Worm (Caenorhabditis elegans): ENCODE measurements around the gene abu-10.
A peak's percentile ranks its signal among the peaks of the same experiment; 100 is the strongest.

abu-10 gene

ce11 chrX:3756238-3756637 lies 41.7 kb upstream of the abu-10 start:
- no peak for TF ChIP-seq nhr-77 (tag; optimal IDR thresholded peaks at IDR 0.05)
- no peak for TF ChIP-seq lin-14 (GFP tag; optimal IDR thresholded peaks at IDR 0.05)
- TF ChIP-seq nhr-90 (tag; optimal IDR thresholded peaks at IDR 0.05; ENCODE audit: poor library complexity), result no peak
- TF ChIP-seq fkh-4 (tag; optimal IDR thresholded peaks at IDR 0.05; ENCODE audit: borderline replicate concordance), result no peak
- peak; percentile 31 for TF ChIP-seq rnt-1 (tag; optimal IDR thresholded peaks at IDR 0.05)
- TF ChIP-seq irx-1 (tag; optimal IDR thresholded peaks at IDR 0.05), result no peak
- no peak for TF ChIP-seq efl-1 (optimal IDR thresholded peaks at IDR 0.05)
- TF ChIP-seq efl-1 (GFP tag; optimal IDR thresholded peaks at IDR 0.05 in 1 of 2), result no peak
- TF ChIP-seq nhr-12 (tag; optimal IDR thresholded peaks at IDR 0.05), result no peak
- no peak for TF ChIP-seq mdl-1 (tag; optimal IDR thresholded peaks at IDR 0.05)
- TF ChIP-seq ces-1 (GFP tag; optimal IDR thresholded peaks at IDR 0.05), result no peak
- no peak for TF ChIP-seq vab-15 (tag; optimal IDR thresholded peaks at IDR 0.05)
- TF ChIP-seq snu-23 (GFP tag; optimal IDR thresholded peaks at IDR 0.05), result no peak
- no peak for TF ChIP-seq lin-13 (GFP tag; optimal IDR thresholded peaks at IDR 0.05)
- no peak for TF ChIP-seq unc-86 (tag; optimal IDR thresholded peaks at IDR 0.05)
- TF ChIP-seq elt-3 (tag; optimal IDR thresholded peaks at IDR 0.05), result peak; percentile 4 to 94 (median 63)
- no peak for TF ChIP-seq sptf-1 (tag; optimal IDR thresholded peaks at IDR 0.05)

- TF ChIP-seq egl-13 (tag; optimal IDR thresholded peaks at IDR 0.05), result no peak
- no peak for TF ChIP-seq Y116A8C.19 (tag; optimal IDR thresholded peaks at IDR 0.05; ENCODE audit: borderline replicate concordance)
- no peak for TF ChIP-seq elt-3 (tag; optimal IDR thresholded peaks at IDR 0.05)
- TF ChIP-seq sox-4 (tag; optimal IDR thresholded peaks at IDR 0.05), result no peak
- TF ChIP-seq nhr-71 (tag; optimal IDR thresholded peaks at IDR 0.05), result no peak
- no peak for TF ChIP-seq jun-1 (tag; optimal IDR thresholded peaks at IDR 0.05)
- no peak for TF ChIP-seq egl-27 (tag; optimal IDR thresholded peaks at IDR 0.05)
- TF ChIP-seq elt-2 (tag; optimal IDR thresholded peaks at IDR 0.05), result no peak
- no peak for TF ChIP-seq unc-30 (tag; optimal IDR thresholded peaks at IDR 0.05)
- TF ChIP-seq dpl-1 (GFP tag; optimal IDR thresholded peaks at IDR 0.05), result no peak
- no peak for TF ChIP-seq zip-4 (GFP tag; optimal IDR thresholded peaks at IDR 0.05)
- no peak for TF ChIP-seq unc-98 (GFP tag; IDR thresholded peaks at IDR 0.05)
- TF ChIP-seq C16A3.4 (tag; optimal IDR thresholded peaks at IDR 0.05), result no peak
- no peak for TF ChIP-seq nhr-85 (tag)
- no peak for TF ChIP-seq fkh-8 (tag; optimal IDR thresholded peaks at IDR 0.05)
- no peak for TF ChIP-seq nhr-76 (tag; optimal IDR thresholded peaks at IDR 0.05)
- TF ChIP-seq ceh-88 (GFP tag; IDR thresholded peaks at IDR 0.05), result no peak
Measured at ce11 chrX:3758399-3758798, 39.6 kb upstream of the abu-10 start, which contains the start of gene T14G12.12. T14G12.12 (minus strand) TSS chrX:3758499.

DNA sequence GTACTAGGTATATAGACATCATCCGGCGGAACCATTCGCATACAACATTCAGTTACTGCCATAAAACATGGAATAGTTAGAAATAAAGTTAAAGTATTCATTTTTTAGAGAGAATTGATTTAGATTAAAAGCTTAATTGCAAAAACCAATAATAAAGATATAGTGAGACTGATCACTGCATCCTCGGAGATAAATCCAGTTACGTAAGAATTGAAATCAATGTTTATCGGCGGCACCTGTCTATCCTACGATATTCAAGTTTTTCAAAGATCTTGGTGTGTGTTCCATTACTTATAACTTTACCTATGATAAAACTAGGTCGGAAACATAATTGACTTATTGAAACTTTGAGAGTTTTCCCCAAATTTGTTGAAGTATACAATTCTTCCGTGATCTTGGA lies 38.6 kb upstream of the abu-10 start, which contains the start of gene T14G12.6:
T14G12.6 (minus strand) TSS at position 101 of the 400 bp plus-strand sequence.
- TF ChIP-seq swsn-7 (tag; optimal IDR thresholded peaks at IDR 0.05) (no peak), aly-2 (tag; optimal IDR thresholded peaks at IDR 0.05) (no peak), lsy-2 (tag; optimal IDR thresholded peaks at IDR 0.05) (no peak), ets-5 (GFP tag; IDR thresholded peaks at IDR 0.05) (no peak), ces-1 (GFP tag; optimal IDR thresholded peaks at IDR 0.05) (no peak), lir-3 (tag; optimal IDR thresholded peaks at IDR 0.05; ENCODE audit: poor library complexity) (no peak), ztf-4 (tag; optimal IDR thresholded peaks at IDR 0.05) (no peak), skn-1 (tag; optimal IDR thresholded peaks at IDR 0.05) (no peak), snu-23 (GFP tag; optimal IDR thresholded peaks at IDR 0.05) (no peak), F16B12.6 (tag; optimal IDR thresholded peaks at IDR 0.05) (no peak), lin-15B (tag; optimal IDR thresholded peaks at IDR 0.05) (no peak), unc-86 (tag; optimal IDR thresholded peaks at IDR 0.05) (no peak), tbx-2 (tag; optimal IDR thresholded peaks at IDR 0.05) (no peak), alr-1 (tag; optimal IDR thresholded peaks at IDR 0.05; ENCODE audit: borderline replicate concordance) (no peak), C04F5.9 (tag; optimal IDR thresholded peaks at IDR 0.05) (no peak), isw-1 (GFP tag; IDR thresholded peaks at IDR 0.05) (no peak), unc-30 (tag; optimal IDR thresholded peaks at IDR 0.05) (no peak), hpl-2 (GFP tag; optimal IDR thresholded peaks at IDR 0.05) (no peak), unc-62 (GFP tag; optimal IDR thresholded peaks at IDR 0.05) (no peak), lin-14 (GFP tag; optimal IDR thresholded peaks at IDR 0.05) (no peak)
